Worm (Caenorhabditis elegans): Measurements from ENCODE around the gene nlp-20.

- TF ChIP-seq W03F9.2 (tag; optimal IDR thresholded peaks at IDR 0.05) (no peak), him-1 (tag; optimal IDR thresholded peaks at IDR 0.05) (no peak)
Observed at ce11 chrIV:7646119-7646518, 3.2 kb upstream of the nlp-20 start, which contains the start of gene hmg-5.
